Fruit fly (Drosophila melanogaster) S2 (cell line): ENCODE measurements around the gene Socs16D.

Source experiments
- CG8478 ChIP-seq: fragments of >200 bp; optimal IDR thresholded peaks from 2 replicates; lab custom pipeline; 2018
- CTCF ChIP-seq, 2 experiments: fragments of >200 bp; optimal IDR thresholded peaks; 2 replicates each; lab custom pipeline; 2018

Socs16D gene

dm6 chrX:17826807-17827703 lies at the start of gene Socs16D:
TSS of gene Socs16D (minus strand) at chrX:17827564.
- TF ChIP-seq CTCF (optimal IDR thresholded peaks at IDR 0.05; lab: Kevin White, UChicago): peak; percentile 28 to 59
- no peak for TF ChIP-seq CG8478

- no peak for TF ChIP-seq CG8478
Measured at dm6 chrX:17876518-17876917, 49.2 kb upstream of the Socs16D start.

- TF ChIP-seq CTCF (optimal IDR thresholded peaks at IDR 0.05; lab: Kevin White, UChicago) (no peak), CG8478 (no peak)
Measured at dm6 chrX:17875695-17876094, 48.3 kb upstream of the Socs16D start.

dm6 chrX:17875014-17875589 lies 47.7 kb upstream of the Socs16D start:
- TF ChIP-seq CTCF (optimal IDR thresholded peaks at IDR 0.05; lab: Kevin White, UChicago): no peak
- no peak for TF ChIP-seq CG8478

- no peak for TF ChIP-seq CG8478
- TF ChIP-seq CTCF (optimal IDR thresholded peaks at IDR 0.05; lab: Kevin White, UChicago): no peak
Measured at dm6 chrX:17873329-17873728, 46.0 kb upstream of the Socs16D start.

dm6 chrX:17872310-17872709 lies 44.9 kb upstream of the Socs16D start:
- no peak for TF ChIP-seq CG8478
- no peak for TF ChIP-seq CTCF (optimal IDR thresholded peaks at IDR 0.05; lab: Kevin White, UChicago)

- TF ChIP-seq CG8478: no peak
- TF ChIP-seq CTCF (optimal IDR thresholded peaks at IDR 0.05; lab: Kevin White, UChicago): peak in 1 of 2 experiments; percentile 65
Measured at dm6 chrX:17870614-17871394, 43.4 kb upstream of the Socs16D start.

dm6 chrX:17865103-17865502 lies 37.7 kb upstream of the Socs16D start:
- TF ChIP-seq CG8478 (no peak), CTCF (optimal IDR thresholded peaks at IDR 0.05; lab: Kevin White, UChicago) (no peak)

- TF ChIP-seq CTCF (optimal IDR thresholded peaks at IDR 0.05; lab: Kevin White, UChicago) (no peak), CG8478 (no peak)
Measured at dm6 chrX:17860711-17861110, 33.3 kb upstream of the Socs16D start, which contains the start of the genes Arp8 and CG6769. TSS of gene Arp8 (minus strand) at chrX:17860800. TSS of gene CG6769 (plus strand) at chrX:17861002.

- no peak for TF ChIP-seq CTCF (optimal IDR thresholded peaks at IDR 0.05; lab: Kevin White, UChicago)
- TF ChIP-seq CG8478: no peak
Measured at dm6 chrX:17857809-17858208, 30.4 kb upstream of the Socs16D start.

- TF ChIP-seq CG8478: no peak
- no peak for TF ChIP-seq CTCF (optimal IDR thresholded peaks at IDR 0.05; lab: Kevin White, UChicago)
Measured at dm6 chrX:17856458-17857277, 29.3 kb upstream of the Socs16D start, which contains the start of gene Srx. TSS of gene Srx (plus strand) at chrX:17856974.

- TF ChIP-seq CTCF (optimal IDR thresholded peaks at IDR 0.05; lab: Kevin White, UChicago): no peak
- no peak for TF ChIP-seq CG8478
Measured at dm6 chrX:17856029-17856428, 28.7 kb upstream of the Socs16D start, which contains the start of gene Mco4. TSS of gene Mco4 (minus strand) at chrX:17856129.

dm6 chrX:17852457-17852856 lies 25.1 kb upstream of the Socs16D start, which contains the start of gene CG32554:
TSS of gene CG32554 (minus strand) at chrX:17852685.
- no peak for TF ChIP-seq CG8478

dm6 chrX:17850179-17850578 lies 22.8 kb upstream of the Socs16D start, which contains the start of the genes CG15814 and Spt7:
TSS of gene CG15814 (minus strand) at chrX:17850342.
TSS of gene Spt7 (plus strand) at chrX:17850460.
- no peak for TF ChIP-seq CG8478
- TF ChIP-seq CTCF (optimal IDR thresholded peaks at IDR 0.05; lab: Kevin White, UChicago): peak; percentile 33 to 47
